Worm (Caenorhabditis elegans): ENCODE results near the gene C01G5.3.
A peak's percentile ranks its signal among the peaks of the same experiment; 100 is the strongest.

Gene C01G5.3

DNA sequence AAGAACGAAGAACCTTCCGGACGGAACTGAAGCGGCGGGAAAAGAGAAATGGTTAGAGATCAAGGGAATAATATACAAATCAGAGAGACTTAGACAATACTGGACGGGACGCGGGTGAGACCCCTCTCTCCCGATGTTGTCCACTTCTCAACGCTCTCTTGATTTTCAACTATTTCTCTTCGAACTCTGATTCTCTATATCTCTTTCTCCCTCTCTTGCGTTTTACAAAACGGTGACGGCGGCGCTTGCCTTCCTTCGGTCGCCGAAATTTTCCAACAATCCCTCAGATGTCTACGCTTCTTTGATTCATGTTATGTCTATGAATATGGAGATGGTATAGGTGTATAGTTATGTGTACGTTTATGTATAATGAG is 40.7 kb downstream of the C01G5.3 start (continued):
- TF ChIP-seq spr-3 (GFP tag; optimal IDR thresholded peaks at IDR 0.05) = no peak
- TF ChIP-seq unc-130 (GFP tag; optimal IDR thresholded peaks at IDR 0.05) = no peak
- TF ChIP-seq nhr-102 (tag; optimal IDR thresholded peaks at IDR 0.05) = peak; percentile 26
- TF ChIP-seq snpc-4 (tag; optimal IDR thresholded peaks at IDR 0.05) = no peak
- TF ChIP-seq nhr-25 (tag; optimal IDR thresholded peaks at IDR 0.05; ENCODE audit: borderline replicate concordance, insufficient read depth) = peak; percentile 63
- TF ChIP-seq Y48G9A.11 (GFP tag; IDR thresholded peaks at IDR 0.05) = no peak
- TF ChIP-seq Y75B8A.6 (GFP tag; IDR thresholded peaks at IDR 0.05) = no peak
- peak; percentile 19; the same call in 1 of the 2 replicates for TF ChIP-seq dmd-6 (GFP tag; IDR thresholded peaks at IDR 0.05)
- peak in 1 of 2 experiments; percentile 1 for TF ChIP-seq daf-16 (GFP tag; optimal IDR thresholded peaks at IDR 0.05)
- peak; percentile 67 for TF ChIP-seq daf-16 (tag; optimal IDR thresholded peaks at IDR 0.05)
- TF ChIP-seq pqm-1 (tag; optimal IDR thresholded peaks at IDR 0.05) = no peak
- TF ChIP-seq duxl-1 (tag; optimal IDR thresholded peaks at IDR 0.05; ENCODE audit: poor library complexity) = no peak
- TF ChIP-seq dpl-1 (GFP tag; optimal IDR thresholded peaks at IDR 0.05) = no peak
- no peak for TF ChIP-seq set-16 (GFP tag; IDR thresholded peaks at IDR 0.05)
- TF ChIP-seq mxl-2 (GFP tag; conservative IDR thresholded peaks at IDR 0.05) = no peak
- TF ChIP-seq F26F4.8 (GFP tag; conservative IDR thresholded peaks at IDR 0.05) = no peak
- no peak for TF ChIP-seq fkh-10 (GFP tag; optimal IDR thresholded peaks at IDR 0.05)
- TF ChIP-seq lin-38 (GFP tag; IDR thresholded peaks at IDR 0.05) = peak; percentile 49
- peak; percentile 45 for TF ChIP-seq hmg-1.1 (GFP tag; IDR thresholded peaks at IDR 0.05)
- TF ChIP-seq zip-2 (tag; optimal IDR thresholded peaks at IDR 0.05) = no peak
- no peak for TF ChIP-seq F37D6.2 (tag; optimal IDR thresholded peaks at IDR 0.05)
- TF ChIP-seq jun-1 (tag; optimal IDR thresholded peaks at IDR 0.05) = no peak
- no peak for TF ChIP-seq daf-19 (GFP tag; conservative IDR thresholded peaks at IDR 0.05)
- TF ChIP-seq lim-7 (GFP tag; IDR thresholded peaks at IDR 0.05) = no peak
- peak; percentile 16 for TF ChIP-seq lin-13 (GFP tag; optimal IDR thresholded peaks at IDR 0.05)
- TF ChIP-seq ZK546.5 (tag; optimal IDR thresholded peaks at IDR 0.05) = no peak
- TF ChIP-seq zfp-3 (GFP tag; conservative IDR thresholded peaks at IDR 0.05) = no peak
- TF ChIP-seq nhr-11 (tag; optimal IDR thresholded peaks at IDR 0.05) = no peak
- no peak for TF ChIP-seq ceh-28 (tag; optimal IDR thresholded peaks at IDR 0.05)
- peak; percentile 41 for TF ChIP-seq mes-2 (tag; optimal IDR thresholded peaks at IDR 0.05; ENCODE audit: poor library complexity, severe bottlenecking)
- TF ChIP-seq dve-1 (tag; optimal IDR thresholded peaks at IDR 0.05; ENCODE audit: insufficient read depth) = peak; percentile 87
- no peak for TF ChIP-seq ces-1 (GFP tag; optimal IDR thresholded peaks at IDR 0.05)
- no peak for TF ChIP-seq nhr-41 (GFP tag; IDR thresholded peaks at IDR 0.05)
- TF ChIP-seq ama-1 (optimal IDR thresholded peaks at IDR 0.05) = no peak
- 0 out of 2 replicates have a peak, but pooled peaks have one; percentile 13 for TF ChIP-seq T26A8.4 (GFP tag; IDR thresholded peaks at IDR 0.05)
- no peak for TF ChIP-seq zag-1 (tag; optimal IDR thresholded peaks at IDR 0.05)
- peak; percentile 81 for TF ChIP-seq hlh-11 (tag; optimal IDR thresholded peaks at IDR 0.05)
- no peak for TF ChIP-seq mdt-29 (GFP tag; IDR thresholded peaks at IDR 0.05)
- no peak for TF ChIP-seq egl-43 (GFP tag; IDR thresholded peaks at IDR 0.05)
- TF ChIP-seq ceh-82 (tag; optimal IDR thresholded peaks at IDR 0.05) = no peak
- no peak for TF ChIP-seq nhr-10 (tag; optimal IDR thresholded peaks at IDR 0.05)
- TF ChIP-seq madf-9 (GFP tag; conservative IDR thresholded peaks at IDR 0.05) = peak; percentile 49; the same call in 1 of the 2 replicates
- TF ChIP-seq spr-1 (tag; optimal IDR thresholded peaks at IDR 0.05) = no peak
- TF ChIP-seq F44E2.7 (GFP tag; IDR thresholded peaks at IDR 0.05) = no peak
- no peak for TF ChIP-seq nhr-77 (tag; optimal IDR thresholded peaks at IDR 0.05)
- no peak for TF ChIP-seq ceh-44 (GFP tag; IDR thresholded peaks at IDR 0.05)
- TF ChIP-seq lin-29 (GFP tag; IDR thresholded peaks at IDR 0.05) = no peak
- no peak for TF ChIP-seq dmd-9 (GFP tag; IDR thresholded peaks at IDR 0.05)
- no peak for TF ChIP-seq ceh-62 (tag; optimal IDR thresholded peaks at IDR 0.05)
- TF ChIP-seq Y5F2A.4 (GFP tag; optimal IDR thresholded peaks at IDR 0.05) = no peak
- no peak for TF ChIP-seq madf-5 (GFP tag; IDR thresholded peaks at IDR 0.05)
- TF ChIP-seq Y105C5A.15 (GFP tag; IDR thresholded peaks at IDR 0.05) = no peak

Data from whole organism, L4 larva.